Worm (Caenorhabditis elegans) whole organism, late embryonic: ENCODE measurements around the gene Y116A8A.150.

Experiments used
- ama-1 ChIP-seq: fragments of 150-350 bp; optimal IDR thresholded peaks from 2 replicates; lab custom pipeline; 2014
- che-1 ChIP-seq: sonication (generic microtip); optimal IDR thresholded peaks from 2 replicates; lab custom pipeline; 2016; ENCODE audit warnings: mild to moderate bottlenecking, missing genetic modification characterization, missing compliant biosample characterization
- dmd-4 ChIP-seq: sonication (generic microtip); optimal IDR thresholded peaks from 2 replicates; lab custom pipeline; 2016; ENCODE audit warnings: borderline replicate concordance, missing genetic modification characterization, missing compliant biosample characterization
- fax-1 ChIP-seq: sonication (generic microtip); optimal IDR thresholded peaks from 2 replicates; lab custom pipeline; 2016; ENCODE audit warnings: missing genotype, missing genetic modification characterization, missing compliant biosample characterization
- fkh-10 ChIP-seq: fragments of 150-350 bp; optimal IDR thresholded peaks from 2 replicates; lab custom pipeline; 2014; ENCODE audit warnings: missing biosample characterization, missing genetic modification reagents, missing genetic modification characterization
- nhr-11 ChIP-seq: fragments of 150-350 bp; optimal IDR thresholded peaks from 2 replicates; lab custom pipeline; 2014; ENCODE audit warnings: missing biosample characterization, missing genetic modification characterization
- pha-4 ChIP-seq: fragments of 150-350 bp; optimal IDR thresholded peaks from 2 replicates; lab custom pipeline; 2018; ENCODE audit warnings: missing biosample characterization, missing genetic modification reagents, missing genetic modification characterization
- pqm-1 ChIP-seq: sonication (generic microtip); optimal IDR thresholded peaks from 2 replicates; lab custom pipeline; 2016; ENCODE audit warnings: missing genetic modification characterization, missing compliant biosample characterization
- rnt-1 ChIP-seq: sonication (generic microtip); optimal IDR thresholded peaks from 2 replicates; lab custom pipeline; 2016; ENCODE audit warnings: missing genetic modification characterization, missing compliant biosample characterization
- sox-4 ChIP-seq: sonication (generic microtip); optimal IDR thresholded peaks from 2 replicates; lab custom pipeline; 2017; ENCODE audit warnings: mild to moderate bottlenecking, missing genetic modification characterization, inconsistent platforms, missing compliant biosample characterization

- TF ChIP-seq pha-4 (tag; lab: Kevin White, UChicago) (no peak), nhr-11 (tag; lab: Kevin White, UChicago) (no peak), fkh-10 (GFP tag; lab: Kevin White, UChicago) (no peak), fax-1 (tag; lab: Kevin White, UChicago) (no peak), pqm-1 (tag; lab: Kevin White, UChicago) (no peak), sox-4 (no peak), che-1 (no peak), rnt-1 (tag; lab: Kevin White, UChicago) (no peak), dmd-4 (tag; lab: Kevin White, UChicago) (no peak), ama-1 (no peak)
These were observed 22.1 kb upstream of the Y116A8A.150 start for ce11 chrIV:16864876-16865275.
